Worm (Caenorhabditis elegans) whole organism, late embryonic: ENCODE measurements around the gene ZK512.8.
A peak's percentile ranks its signal among the peaks of the same experiment; 100 is the strongest.

Experiments used
- C08G9.2 ChIP-seq: sonication (generic microtip); optimal IDR thresholded peaks from 2 replicates; lab custom pipeline; 2016; ENCODE audit warnings: mild to moderate bottlenecking, missing genetic modification characterization, moderate library complexity, missing compliant biosample characterization
- ceh-22 ChIP-seq: sonication (generic microtip); optimal IDR thresholded peaks from 2 replicates; lab custom pipeline; 2017; ENCODE audit warnings: missing biosample characterization, missing genetic modification characterization
- ceh-31 ChIP-seq: sonication (generic microtip); optimal IDR thresholded peaks from 2 replicates; lab custom pipeline; 2016; ENCODE audit warnings: missing genetic modification characterization, missing compliant biosample characterization
- ceh-34 ChIP-seq: sonication (generic microtip); optimal IDR thresholded peaks from 2 replicates; lab custom pipeline; 2016; ENCODE audit warnings: mild to moderate bottlenecking, missing genetic modification characterization, missing compliant biosample characterization
- che-1 ChIP-seq: sonication (generic microtip); optimal IDR thresholded peaks from 2 replicates; lab custom pipeline; 2016; ENCODE audit warnings: mild to moderate bottlenecking, missing genetic modification characterization, missing compliant biosample characterization
- fax-1 ChIP-seq: sonication (generic microtip); optimal IDR thresholded peaks from 2 replicates; lab custom pipeline; 2016; ENCODE audit warnings: missing genotype, missing genetic modification characterization, missing compliant biosample characterization
- fkh-6 ChIP-seq: sonication (generic microtip); optimal IDR thresholded peaks from 2 replicates; lab custom pipeline; 2016; ENCODE audit warnings: missing genetic modification characterization, missing compliant biosample characterization
- hlh-8 ChIP-seq: sonication (generic microtip); optimal IDR thresholded peaks from 2 replicates; lab custom pipeline; 2016; ENCODE audit warnings: missing genotype, missing genetic modification characterization, missing compliant biosample characterization
- nhr-11 ChIP-seq: fragments of 150-350 bp; optimal IDR thresholded peaks from 2 replicates; lab custom pipeline; 2014; ENCODE audit warnings: missing biosample characterization, missing genetic modification characterization
- odd-2 ChIP-seq: sonication (generic microtip); optimal IDR thresholded peaks from 2 replicates; lab custom pipeline; 2017; ENCODE audit warnings: antibody characterized with exemption, mild to moderate bottlenecking, missing genetic modification characterization, missing compliant biosample characterization
- rnt-1 ChIP-seq: sonication (generic microtip); optimal IDR thresholded peaks from 2 replicates; lab custom pipeline; 2016; ENCODE audit warnings: missing genetic modification characterization, missing compliant biosample characterization
- tbx-2 ChIP-seq: sonication (generic microtip); optimal IDR thresholded peaks from 2 replicates; lab custom pipeline; 2016; ENCODE audit warnings: missing genetic modification characterization, missing compliant biosample characterization
- unc-3 ChIP-seq, 2 experiments: fragments of 200-800 bp in 1 of 2; sonication (Bioruptor generic) in 1 of 2; sonication (generic microtip) in 1 of 2; conservative IDR thresholded peaks in 1 of 2; optimal IDR thresholded peaks in 1 of 2; 2 replicates each; pipeline versions ENCODE4 v1.3.6 to Lab custom; 2016 to 2022; ENCODE audit warnings: missing compliant biosample characterization in 2 of 2, missing genetic modification characterization in 2 of 2, missing genetic modification reagents in 1 of 2
- unc-42 ChIP-seq: sonication (generic microtip); optimal IDR thresholded peaks from 2 replicates; lab custom pipeline; 2016; ENCODE audit warnings: missing genotype, missing genetic modification characterization, missing compliant biosample characterization

Gene ZK512.8

DNA sequence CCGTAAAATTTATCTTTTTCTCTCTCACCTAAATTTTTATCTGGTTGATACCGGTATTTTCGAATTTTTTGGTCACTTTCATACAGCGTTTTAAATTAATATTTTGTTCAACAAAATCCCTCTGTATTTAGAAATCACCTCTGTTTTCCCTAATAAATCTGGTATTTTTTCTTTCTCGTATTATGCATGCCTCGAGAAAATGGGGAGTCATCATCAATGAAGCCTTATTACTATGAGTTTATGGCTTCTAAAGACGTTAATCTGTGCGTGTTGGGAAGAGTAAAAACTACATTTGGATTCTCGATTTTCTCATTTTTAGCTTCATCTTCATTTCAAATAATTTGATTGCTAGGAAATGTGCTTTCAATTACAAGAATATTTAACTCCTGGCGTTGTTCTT lies 39.9 kb downstream of the ZK512.8 start, which contains the start of gene ZC84.7:
Gene ZC84.7, plus strand, starts transcription at position 301 of the 400 bp plus-strand sequence.
- TF ChIP-seq odd-2 (tag; lab: Kevin White, UChicago): no peak

DNA sequence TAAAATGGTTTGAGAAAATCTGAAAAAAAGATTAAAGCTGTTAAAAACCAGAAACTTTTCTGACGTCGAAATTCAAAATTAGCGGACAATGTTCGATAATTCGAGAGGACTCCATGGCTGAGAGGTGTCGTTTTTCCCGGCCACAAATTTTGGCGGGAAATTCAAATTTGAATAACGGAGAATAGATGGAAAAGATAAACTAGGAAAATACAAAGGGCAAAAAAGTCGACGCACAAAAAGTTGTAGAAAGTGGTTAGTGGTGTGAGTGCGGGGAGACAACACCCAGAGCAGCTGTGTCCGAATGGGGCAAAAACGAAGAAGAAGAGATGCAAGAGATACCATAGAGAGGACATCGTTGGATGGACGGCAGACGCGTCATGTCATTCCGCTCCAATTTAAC lies 45.2 kb downstream of the ZK512.8 start, which contains the start of gene cls-3:
Gene cls-3, minus strand, starts transcription at position 19 of the 400 bp plus-strand sequence.
- TF ChIP-seq unc-3 (GFP tag; conservative IDR thresholded peaks at IDR 0.05; lab: Robert Waterston, UW) (no peak), unc-3 (tag; optimal IDR thresholded peaks at IDR 0.05; lab: Kevin White, UChicago) (no peak), ceh-22 (tag; lab: Kevin White, UChicago) (no peak), ceh-34 (tag; lab: Kevin White, UChicago) (peak; percentile 8), che-1 (tag; lab: Kevin White, UChicago) (peak; percentile 9), fkh-6 (tag; lab: Kevin White, UChicago) (peak; percentile 19), nhr-11 (tag; lab: Kevin White, UChicago) (no peak), C08G9.2 (tag; lab: Kevin White, UChicago) (peak; percentile 58), unc-42 (tag; lab: Kevin White, UChicago) (peak; percentile 69), tbx-2 (tag; lab: Kevin White, UChicago) (peak; percentile 41), fax-1 (tag; lab: Kevin White, UChicago) (no peak), hlh-8 (tag; lab: Kevin White, UChicago) (peak; percentile 71), rnt-1 (tag; lab: Kevin White, UChicago) (peak; percentile 27), ceh-31 (tag; lab: Kevin White, UChicago) (peak; percentile 62)
- TF ChIP-seq, all 69 proteins: peak for 9
